Worm (Caenorhabditis elegans): ENCODE measurements around the gene snb-2.

snb-2 gene

DNA sequence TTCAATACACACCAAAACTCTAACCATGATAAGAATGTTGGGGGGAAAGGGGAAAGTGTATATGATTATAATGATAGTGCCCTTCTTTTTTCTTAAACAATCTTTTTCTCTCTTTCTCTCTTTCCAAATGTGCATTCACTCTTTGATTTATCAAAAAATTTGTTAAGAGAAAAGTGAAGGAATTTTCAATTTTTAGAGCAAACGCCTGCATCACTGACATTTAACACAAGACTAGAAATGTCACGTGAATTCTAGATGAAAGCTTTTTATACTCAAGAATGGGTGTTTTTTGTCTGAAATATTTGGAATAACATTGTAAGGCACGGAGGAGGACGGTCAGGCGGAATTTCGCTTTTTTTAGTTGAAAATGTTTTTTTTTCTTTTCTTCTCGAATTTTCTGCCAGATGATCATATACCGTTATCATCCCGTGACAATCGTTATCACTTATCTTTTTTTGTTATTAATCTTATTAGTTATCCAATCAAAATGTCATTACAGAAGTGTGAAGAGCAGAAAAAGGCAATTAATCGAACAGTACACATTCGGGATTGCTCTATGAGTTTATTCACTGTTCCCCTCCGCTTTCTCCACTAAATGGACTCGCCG is 43.6 kb downstream of the snb-2 start, which contains the start of the genes frm-7 and F55C5.17:
Gene frm-7 (plus strand): TSS at position 500 of the 607 bp plus-strand sequence.
Gene F55C5.17 (plus strand): TSS at position 557 of the 607 bp plus-strand sequence.
- TF ChIP-seq unc-62 (GFP tag; optimal IDR thresholded peaks at IDR 0.05): no peak

ce11 chrV:12300780-12301460 is 44.8 kb downstream of the snb-2 start:
- no peak for TF ChIP-seq unc-62 (GFP tag; optimal IDR thresholded peaks at IDR 0.05)

- TF ChIP-seq unc-62 (GFP tag; optimal IDR thresholded peaks at IDR 0.05): no peak
These were observed 45.5 kb downstream of the snb-2 start for ce11 chrV:12300166-12300565.

DNA sequence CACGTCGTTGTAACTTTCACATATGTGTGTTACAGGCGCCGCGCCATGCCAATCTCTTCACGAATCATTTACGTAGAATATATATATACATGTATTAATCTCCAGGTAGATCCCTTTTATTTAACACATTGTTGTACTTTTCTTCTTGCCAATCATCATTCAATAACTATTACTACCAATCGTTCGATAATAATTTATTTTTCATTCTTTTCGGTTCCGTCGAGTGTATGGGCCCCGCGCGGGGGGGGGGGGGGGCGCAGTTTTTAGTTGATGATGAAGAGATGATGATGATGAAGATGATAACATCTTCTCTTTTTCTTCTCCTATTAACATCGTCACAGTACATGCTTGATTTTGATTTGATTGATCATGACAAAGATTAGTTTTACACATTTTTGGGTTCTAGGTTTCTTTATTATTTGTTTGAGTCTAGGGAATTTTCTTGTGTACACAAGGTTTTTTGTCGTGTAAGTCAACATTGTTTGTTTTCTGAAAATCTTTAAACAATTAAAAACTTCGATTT is 46.4 kb downstream of the snb-2 start:
- TF ChIP-seq unc-62 (GFP tag; optimal IDR thresholded peaks at IDR 0.05): no peak

DNA sequence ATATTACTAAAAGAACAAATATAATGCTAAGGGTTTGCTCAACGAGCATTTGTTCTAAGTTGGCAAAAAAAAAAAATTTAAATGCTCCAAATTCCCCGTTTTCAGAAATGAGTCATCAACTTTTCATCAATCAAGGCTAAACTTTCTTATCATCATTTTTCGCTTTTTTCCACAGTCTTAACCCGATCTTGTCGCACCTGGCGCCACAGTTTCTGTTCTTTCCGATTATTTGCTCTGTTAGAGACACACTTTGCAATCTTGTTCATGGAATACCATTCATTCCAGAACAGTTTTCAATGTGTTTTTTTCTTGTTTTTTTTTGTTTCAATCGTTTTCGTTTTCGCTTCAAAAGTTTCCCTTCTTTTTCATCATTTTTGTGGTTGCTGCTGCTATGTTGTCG is 47.5 kb downstream of the snb-2 start:
- TF ChIP-seq unc-62 (GFP tag; optimal IDR thresholded peaks at IDR 0.05): no peak

- TF ChIP-seq unc-62 (GFP tag; optimal IDR thresholded peaks at IDR 0.05): no peak
These were observed 48.9 kb downstream of the snb-2 start for ce11 chrV:12296794-12297193.

DNA sequence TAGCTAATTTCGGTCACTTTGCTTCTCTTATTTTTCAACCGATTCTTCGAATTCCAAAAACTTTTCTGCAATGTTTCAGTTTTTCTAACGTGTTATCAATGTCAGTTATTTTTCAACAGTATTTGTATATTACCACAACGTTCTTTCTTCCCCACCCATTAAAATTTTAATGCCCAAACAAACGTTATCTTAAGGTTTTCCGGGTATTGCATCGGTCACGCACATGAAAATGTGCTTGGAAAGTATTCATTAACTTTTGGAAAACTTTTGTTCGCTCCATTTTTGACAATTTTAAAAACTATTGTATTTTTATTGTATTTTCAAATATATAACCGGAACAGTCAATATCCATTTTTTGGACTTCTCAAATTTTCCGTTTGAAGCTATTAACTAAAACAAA is 49.6 kb downstream of the snb-2 start:
- no peak for TF ChIP-seq unc-62 (GFP tag; optimal IDR thresholded peaks at IDR 0.05)

- no peak for TF ChIP-seq unc-62 (GFP tag; optimal IDR thresholded peaks at IDR 0.05)
These were observed 50.2 kb downstream of the snb-2 start for ce11 chrV:12295520-12295919.

ce11 chrV:12295015-12295414 is 50.7 kb downstream of the snb-2 start:
- TF ChIP-seq unc-62 (GFP tag; optimal IDR thresholded peaks at IDR 0.05): no peak

All from whole organism, dauer.